Worm (Caenorhabditis elegans) whole organism, young adult: ENCODE measurements around the gene F26F2.5.

Source experiments
- C06A6.2 ChIP-seq: fragments of 200-800 bp; sonication (Bioruptor generic); conservative IDR thresholded peaks from 2 replicates; pipeline ENCODE4 v1.3.6; 2022; ENCODE audit warnings: missing genetic modification characterization, missing compliant biosample characterization
- F22D6.2 ChIP-seq: sonication (generic microtip); optimal IDR thresholded peaks from 2 replicates; lab custom pipeline; 2016; ENCODE audit warnings: mild to moderate bottlenecking, missing genetic modification characterization, missing compliant biosample characterization
- F23B12.7 ChIP-seq: sonication (generic microtip); optimal IDR thresholded peaks from 2 replicates; lab custom pipeline; 2017; ENCODE audit warnings: missing genetic modification characterization, mild to moderate bottlenecking, missing compliant biosample characterization, antibody characterized with exemption, moderate library complexity; ENCODE audit not compliant: insufficient read depth
- F49E8.2 ChIP-seq: sonication (generic microtip); optimal IDR thresholded peaks from 3 replicates; lab custom pipeline; 2017; ENCODE audit warnings: missing genetic modification characterization, mild to moderate bottlenecking, missing compliant biosample characterization, antibody characterized with exemption, moderate library complexity; ENCODE audit not compliant: insufficient read depth
- F57C9.4 ChIP-seq: sonication (generic microtip); optimal IDR thresholded peaks from 2 replicates; lab custom pipeline; 2017; ENCODE audit warnings: mild to moderate bottlenecking, missing genetic modification characterization, missing compliant biosample characterization
- K12H6.12 ChIP-seq: fragments of 200-800 bp; sonication (Bioruptor generic); optimal IDR thresholded peaks from 2 replicates; lab custom pipeline; 2018; ENCODE audit warnings: mild to moderate bottlenecking, missing genetic modification characterization, missing compliant biosample characterization
- Y53F4B.3 ChIP-seq: fragments of 200-800 bp; sonication (Bioruptor generic); IDR thresholded peaks from 2 replicates; pipeline ENCODE4 v1.3.6; 2022; ENCODE audit warnings: missing genetic modification reagents, missing genetic modification characterization, missing compliant biosample characterization
- ZK185.1 ChIP-seq: sonication (generic microtip); optimal IDR thresholded peaks from 2 replicates; lab custom pipeline; 2016; ENCODE audit warnings: mild to moderate bottlenecking, missing genetic modification characterization, missing compliant biosample characterization; ENCODE audit not compliant: poor library complexity, severe bottlenecking
- attf-5 ChIP-seq: fragments of 200-800 bp; sonication (Bioruptor generic); optimal IDR thresholded peaks from 2 replicates; lab custom pipeline; 2018; ENCODE audit warnings: mild to moderate bottlenecking, missing genetic modification characterization, missing compliant biosample characterization
- bed-2 ChIP-seq: fragments of 200-800 bp; sonication (Bioruptor generic); IDR thresholded peaks from 2 replicates; pipeline ENCODE4 v1.3.6; 2022; ENCODE audit warnings: missing genetic modification reagents, missing genetic modification characterization, missing compliant biosample characterization
- cebp-1 ChIP-seq, 2 experiments: fragments of 200-800 bp in 1 of 2; sonication (Bioruptor generic) in 1 of 2; sonication (generic microtip) in 1 of 2; IDR thresholded peaks in 1 of 2; optimal IDR thresholded peaks in 1 of 2; 2 replicates each; pipeline versions ENCODE4 v1.3.6 to Lab custom; 2017 to 2022; ENCODE audit warnings: missing compliant biosample characterization in 2 of 2, missing genetic modification characterization in 2 of 2, mild to moderate bottlenecking in 1 of 2, missing genetic modification reagents in 1 of 2, moderate library complexity in 1 of 2
- ceh-100 ChIP-seq: fragments of 200-800 bp; sonication (Bioruptor generic); IDR thresholded peaks from 2 replicates; pipeline ENCODE4 v1.3.6; 2022; ENCODE audit warnings: missing genetic modification reagents, missing genetic modification characterization, missing compliant biosample characterization
- ceh-58 ChIP-seq: fragments of 200-800 bp; sonication (Bioruptor generic); IDR thresholded peaks from 2 replicates; pipeline ENCODE4 v1.3.6; 2022; ENCODE audit warnings: missing genetic modification characterization, missing compliant biosample characterization
- ceh-79 ChIP-seq: sonication (generic microtip); optimal IDR thresholded peaks from 2 replicates; lab custom pipeline; 2017; ENCODE audit warnings: mild to moderate bottlenecking, missing genetic modification characterization, missing compliant biosample characterization
- chd-7 ChIP-seq: sonication (generic microtip); optimal IDR thresholded peaks from 2 replicates; lab custom pipeline; 2016; ENCODE audit warnings: mild to moderate bottlenecking, missing genetic modification characterization, moderate library complexity, missing compliant biosample characterization
- fkh-3 ChIP-seq: sonication (generic microtip); optimal IDR thresholded peaks from 2 replicates; lab custom pipeline; 2016; ENCODE audit warnings: mild to moderate bottlenecking, missing genetic modification characterization, missing compliant biosample characterization
- him-1 ChIP-seq: sonication (generic microtip); optimal IDR thresholded peaks from 2 replicates; lab custom pipeline; 2016; ENCODE audit warnings: missing genotype, missing genetic modification reagents, missing genetic modification characterization, missing compliant biosample characterization
- hmg-1.2 ChIP-seq: fragments of 200-800 bp; sonication (Bioruptor generic); IDR thresholded peaks from 2 replicates; pipeline ENCODE4 v1.3.6; 2022; ENCODE audit warnings: missing genetic modification reagents, missing genetic modification characterization, missing compliant biosample characterization
- hsf-1 ChIP-seq: fragments of 200-800 bp; sonication (Bioruptor generic); IDR thresholded peaks from 2 replicates; pipeline ENCODE4 v1.3.6; 2022; ENCODE audit warnings: missing genetic modification reagents, missing genetic modification characterization, missing compliant biosample characterization
- let-526 ChIP-seq: fragments of 200-800 bp; sonication (Bioruptor generic); IDR thresholded peaks from 2 replicates; pipeline ENCODE4 v1.3.6; 2022; ENCODE audit warnings: missing genetic modification reagents, missing genetic modification characterization, missing compliant biosample characterization
- let-607 ChIP-seq, 2 experiments: fragments of 200-800 bp in 1 of 2; sonication (Bioruptor generic) in 1 of 2; sonication (generic microtip) in 1 of 2; optimal IDR thresholded peaks; 2 replicates each; lab custom pipeline; 2016 to 2018; ENCODE audit warnings: mild to moderate bottlenecking in 2 of 2, missing compliant biosample characterization in 2 of 2, missing genetic modification characterization in 2 of 2, moderate library complexity in 2 of 2, missing genotype in 1 of 2
- lin-26 ChIP-seq: fragments of 200-800 bp; sonication (Bioruptor generic); IDR thresholded peaks from 2 replicates; pipeline ENCODE4 v1.3.6; 2022; ENCODE audit warnings: missing genetic modification reagents, missing genetic modification characterization, missing compliant biosample characterization
- lsy-27 ChIP-seq: sonication (generic microtip); optimal IDR thresholded peaks from 2 replicates; lab custom pipeline; 2017; ENCODE audit warnings: missing genetic modification characterization, mild to moderate bottlenecking, missing compliant biosample characterization, antibody characterized with exemption, missing genotype, borderline replicate concordance; ENCODE audit not compliant: insufficient read depth
- madf-8 ChIP-seq: fragments of 200-800 bp; sonication (Bioruptor generic); conservative IDR thresholded peaks from 2 replicates; pipeline ENCODE4 v1.3.6; 2022; ENCODE audit warnings: missing genetic modification reagents, missing genetic modification characterization, missing compliant biosample characterization
- nhr-179 ChIP-seq: sonication (generic microtip); optimal IDR thresholded peaks from 2 replicates; lab custom pipeline; 2016; ENCODE audit warnings: mild to moderate bottlenecking, missing genetic modification characterization, missing compliant biosample characterization
- nhr-27 ChIP-seq: fragments of 200-800 bp; sonication (Bioruptor generic); optimal IDR thresholded peaks from 2 replicates; lab custom pipeline; 2018; ENCODE audit warnings: mild to moderate bottlenecking, missing genetic modification characterization, moderate library complexity, missing compliant biosample characterization
- nhr-80 ChIP-seq: sonication (generic microtip); optimal IDR thresholded peaks from 2 replicates; lab custom pipeline; 2016; ENCODE audit warnings: missing genetic modification characterization, missing compliant biosample characterization
- repo-1 ChIP-seq: sonication (generic microtip); optimal IDR thresholded peaks from 2 replicates; lab custom pipeline; 2017; ENCODE audit warnings: mild to moderate bottlenecking, missing genetic modification characterization, missing compliant biosample characterization
- snpc-1.1 ChIP-seq: sonication (generic microtip); optimal IDR thresholded peaks from 2 replicates; lab custom pipeline; 2017; ENCODE audit warnings: missing genetic modification characterization, mild to moderate bottlenecking, missing compliant biosample characterization, antibody characterized with exemption, moderate library complexity, missing genotype, missing genetic modification reagents; ENCODE audit not compliant: insufficient read depth
- snpc-1.3 ChIP-seq: sonication (generic microtip); optimal IDR thresholded peaks from 2 replicates; lab custom pipeline; 2017; ENCODE audit warnings: missing genetic modification characterization, mild to moderate bottlenecking, missing compliant biosample characterization, antibody characterized with exemption, moderate library complexity, missing genotype, missing genetic modification reagents; ENCODE audit not compliant: insufficient read depth
- snpc-4 ChIP-seq, 5 experiments: fragments of 150-350 bp in 1 of 5; sonication (generic microtip) in 4 of 5; optimal IDR thresholded peaks; 2 replicates each; lab custom pipeline; 2014 to 2018; ENCODE audit warnings: missing genetic modification characterization in 5 of 5, missing biosample characterization in 3 of 5, antibody characterized with exemption in 2 of 5, mild to moderate bottlenecking in 2 of 5, missing compliant biosample characterization in 2 of 5, missing genotype in 2 of 5, moderate library complexity in 2 of 5, missing genetic modification reagents in 1 of 5
- sptf-2 ChIP-seq: fragments of 200-800 bp; sonication (Bioruptor generic); optimal IDR thresholded peaks from 2 replicates; lab custom pipeline; 2018; ENCODE audit warnings: mild to moderate bottlenecking, missing genetic modification characterization, missing compliant biosample characterization
- zim-3 ChIP-seq: sonication (generic microtip); optimal IDR thresholded peaks from 2 replicates; lab custom pipeline; 2017; ENCODE audit warnings: mild to moderate bottlenecking, missing genetic modification characterization, moderate library complexity, missing compliant biosample characterization
- ztf-18 ChIP-seq: sonication (generic microtip); optimal IDR thresholded peaks from 2 replicates; lab custom pipeline; 2016; ENCODE audit warnings: missing genotype, mild to moderate bottlenecking, missing genetic modification characterization, missing compliant biosample characterization
- ztf-22 ChIP-seq: fragments of 200-800 bp; sonication (Bioruptor generic); optimal IDR thresholded peaks from 2 replicates; lab custom pipeline; 2018; ENCODE audit warnings: mild to moderate bottlenecking, missing genetic modification characterization, moderate library complexity, missing compliant biosample characterization
- ztf-3 ChIP-seq: fragments of 200-800 bp; sonication (Bioruptor generic); optimal IDR thresholded peaks from 2 replicates; lab custom pipeline; 2018; ENCODE audit warnings: mild to moderate bottlenecking, missing genetic modification characterization, missing compliant biosample characterization

The F26F2.5 gene

DNA sequence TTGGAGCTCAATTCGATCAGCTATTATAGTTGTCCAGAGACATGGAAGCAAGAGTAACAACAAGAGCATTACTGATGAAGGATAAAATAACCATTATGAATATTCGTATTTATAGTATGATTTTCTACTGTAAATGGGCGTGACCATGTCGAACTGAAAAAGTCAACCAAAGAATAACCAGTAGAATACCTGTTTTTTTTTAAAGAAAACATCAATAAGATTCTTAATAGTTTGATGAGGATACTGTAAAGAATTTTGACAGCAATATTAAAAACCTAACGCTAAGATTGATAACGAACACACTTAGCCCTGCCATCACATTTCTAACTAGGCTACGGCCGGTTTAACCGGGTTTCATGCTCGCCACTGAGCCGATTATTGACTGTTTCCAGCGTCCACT is 20.5 kb upstream of the F26F2.5 start, which contains the start of gene vmo-1:
Gene vmo-1, minus strand, starts transcription at position 101 of the 400 bp plus-strand sequence.
- TF ChIP-seq lin-26 (GFP tag; lab: Robert Waterston, UW) (no peak), lsy-27 (tag; lab: Kevin White, UChicago) (no peak)

DNA sequence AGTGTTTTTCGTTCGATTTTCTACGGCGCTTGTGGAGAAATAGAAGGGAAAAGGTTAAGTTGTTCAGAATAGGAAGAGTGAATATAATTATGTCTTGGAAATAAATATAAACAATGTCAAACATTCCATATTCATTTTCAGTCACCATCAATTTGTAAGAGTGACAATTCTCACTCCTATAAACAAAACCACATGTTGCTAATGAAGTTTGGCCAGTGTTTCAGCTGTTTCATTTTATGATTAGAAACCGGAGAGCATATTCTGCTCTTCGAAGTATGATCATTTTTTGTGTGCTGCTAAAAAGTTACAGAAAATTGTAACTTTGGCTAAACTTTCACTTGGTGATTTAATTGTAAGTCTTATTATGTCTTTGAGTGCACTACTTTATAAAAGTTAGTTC is 18.4 kb upstream of the F26F2.5 start, which contains the start of gene Y38H6C.21:
Gene Y38H6C.21, minus strand, starts transcription at position 148 of the 400 bp plus-strand sequence.
- TF ChIP-seq chd-7, result no peak
- TF ChIP-seq nhr-80 (tag; lab: Kevin White, UChicago), result peak; percentile 24

DNA sequence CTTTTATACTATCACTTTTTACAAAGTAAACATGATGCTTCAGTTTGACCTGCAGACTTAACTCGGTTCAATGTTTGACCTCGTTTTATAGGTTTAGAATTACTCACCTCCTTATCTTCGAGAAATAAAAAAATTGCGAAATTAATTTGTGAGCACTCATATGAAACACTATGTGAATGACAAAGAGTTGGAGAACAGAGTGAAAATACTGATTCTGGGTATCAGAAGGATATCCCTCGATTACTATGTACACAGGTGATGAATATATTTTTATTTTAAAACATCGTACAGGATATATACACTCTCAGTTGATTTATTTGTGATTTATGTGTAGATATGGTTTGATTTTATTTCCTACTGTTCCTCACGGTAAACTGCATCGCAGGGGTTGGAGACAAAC is 17.2 kb upstream of the F26F2.5 start, which contains the start of gene Y38H6C.23:
Gene Y38H6C.23, minus strand, starts transcription at position 101 of the 400 bp plus-strand sequence.
- TF ChIP-seq nhr-80 (tag; lab: Kevin White, UChicago) (peak; percentile 2), attf-5 (GFP tag; lab: Kevin White, UChicago) (no peak)
- TF ChIP-seq, all 124 proteins: peak for 1

DNA sequence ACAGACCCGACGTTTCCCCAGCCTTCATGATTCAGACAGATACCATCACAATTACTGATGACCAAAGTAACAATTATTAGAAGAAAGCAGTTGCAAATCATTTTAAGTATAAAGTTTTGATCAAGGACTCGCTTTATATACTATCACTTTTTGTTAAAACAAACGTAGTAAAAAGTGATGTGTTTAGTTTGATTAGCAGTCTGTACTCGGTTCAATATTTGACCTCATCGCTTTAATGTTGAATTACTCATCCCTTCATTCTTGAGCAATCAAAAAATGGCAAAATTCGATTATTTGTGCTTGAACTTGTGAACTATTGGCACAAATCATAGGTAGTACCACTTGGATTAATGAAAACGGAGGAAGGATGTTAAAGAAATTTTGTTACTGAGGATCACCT is 15.2 kb upstream of the F26F2.5 start, which contains the start of gene abf-4:
Gene abf-4, minus strand, starts transcription at position 101 of the 400 bp plus-strand sequence.
- TF ChIP-seq F49E8.2 (tag; lab: Kevin White, UChicago) (no peak), him-1 (no peak), K12H6.12 (tag; lab: Kevin White, UChicago) (no peak), nhr-27 (no peak), nhr-179 (no peak), let-607 (tag; optimal IDR thresholded peaks at IDR 0.05; lab: Kevin White, UChicago) (no peak), ZK185.1 (tag; lab: Kevin White, UChicago) (no peak), Y53F4B.3 (no peak), ztf-18 (no peak), cebp-1 (GFP tag; IDR thresholded peaks at IDR 0.05; lab: Robert Waterston, UW) (no peak), cebp-1 (tag; optimal IDR thresholded peaks at IDR 0.05; lab: Kevin White, UChicago) (no peak), snpc-1.1 (tag; lab: Kevin White, UChicago) (no peak), fkh-3 (tag; lab: Kevin White, UChicago) (no peak), snpc-1.3 (tag; lab: Kevin White, UChicago) (no peak), hsf-1 (GFP tag; lab: Robert Waterston, UW) (no peak)
- TF ChIP-seq, all 124 proteins: peak for 0

DNA sequence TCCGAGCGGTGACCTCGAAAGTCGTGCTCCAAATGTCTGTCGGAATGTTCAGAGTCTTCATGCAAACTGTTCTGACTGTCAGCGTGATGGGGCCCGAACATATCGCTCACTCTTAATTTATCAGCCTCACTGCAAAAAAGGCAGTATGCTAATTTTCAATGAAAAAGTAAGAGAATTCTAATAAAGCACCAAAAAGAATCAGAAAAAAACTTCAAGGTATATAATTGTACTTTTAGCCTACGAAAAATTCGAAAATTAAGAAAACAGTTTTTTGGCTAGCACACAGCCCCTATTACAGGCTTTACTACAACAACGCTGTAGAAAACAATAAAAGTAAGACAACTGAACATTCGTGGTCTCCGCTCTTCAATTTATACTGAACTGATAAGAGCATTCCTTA is 11.7 kb upstream of the F26F2.5 start, which contains the start of gene F26F2.1:
Gene F26F2.1, minus strand, starts transcription at position 101 of the 400 bp plus-strand sequence.
- no peak for TF ChIP-seq F23B12.7 (tag; lab: Kevin White, UChicago)
- no peak for TF ChIP-seq bed-2 (GFP tag; lab: Robert Waterston, UW)
- TF ChIP-seq C06A6.2 (GFP tag; lab: Robert Waterston, UW), result no peak
- no peak for TF ChIP-seq madf-8 (GFP tag; lab: Robert Waterston, UW)
- no peak for TF ChIP-seq snpc-4 (GFP tag; optimal IDR thresholded peaks at IDR 0.05; lab: Kevin White, UChicago)
- TF ChIP-seq snpc-4 (tag; optimal IDR thresholded peaks at IDR 0.05; lab: Kevin White, UChicago), result no peak
- TF ChIP-seq F22D6.2 (tag; lab: Kevin White, UChicago), result no peak
- TF ChIP-seq cebp-1 (GFP tag; IDR thresholded peaks at IDR 0.05; lab: Robert Waterston, UW), result no peak
- TF ChIP-seq cebp-1 (tag; optimal IDR thresholded peaks at IDR 0.05; lab: Kevin White, UChicago), result no peak
- no peak for TF ChIP-seq let-526 (GFP tag; lab: Robert Waterston, UW)
- no peak for TF ChIP-seq ceh-79 (tag; lab: Kevin White, UChicago)
- TF ChIP-seq ztf-3, result no peak
- TF ChIP-seq repo-1 (tag; lab: Kevin White, UChicago), result no peak
- TF ChIP-seq Y53F4B.3, result no peak
- no peak for TF ChIP-seq F57C9.4
- TF ChIP-seq ztf-22 (GFP tag; lab: Kevin White, UChicago), result no peak
- no peak for TF ChIP-seq ceh-58 (GFP tag; lab: Robert Waterston, UW)
- no peak for TF ChIP-seq zim-3 (tag; lab: Kevin White, UChicago)
- no peak for TF ChIP-seq hmg-1.2 (GFP tag; lab: Robert Waterston, UW)
- no peak for TF ChIP-seq sptf-2
- no peak for TF ChIP-seq ceh-100 (GFP tag; lab: Robert Waterston, UW)
- TF ChIP-seq, all 124 proteins: peak for 0
